Worm (Caenorhabditis elegans): ENCODE measurements around the gene oct-2.

- no peak for TF ChIP-seq tab-1 (GFP tag; IDR thresholded peaks at IDR 0.05)
- no peak for TF ChIP-seq med-1 (GFP tag; optimal IDR thresholded peaks at IDR 0.05; ENCODE audit: insufficient read depth)
- no peak for TF ChIP-seq ref-1 (GFP tag; conservative IDR thresholded peaks at IDR 0.05)
- no peak for TF ChIP-seq ztf-23 (GFP tag; IDR thresholded peaks at IDR 0.05)
- TF ChIP-seq klf-2 (GFP tag; conservative IDR thresholded peaks at IDR 0.05), result no peak
- no peak for TF ChIP-seq flt-1 (GFP tag; IDR thresholded peaks at IDR 0.05)
Observed at ce11 chrX:11307056-11307455, 39.2 kb upstream of the oct-2 start, which contains the start of gene vhl-1.
